Worm (Caenorhabditis elegans) whole organism, L1 larva: Measurements from ENCODE around the gene K10H10.7.

ENCODE experiments used
- C04F5.9 ChIP-seq: sonication (generic microtip); optimal IDR thresholded peaks from 2 replicates; lab custom pipeline; 2016; ENCODE audit warnings: missing genetic modification characterization, missing compliant biosample characterization
- C16A3.4 ChIP-seq: fragments of 150-350 bp; optimal IDR thresholded peaks from 2 replicates; lab custom pipeline; 2014; ENCODE audit warnings: missing biosample characterization, missing genetic modification characterization
- F16B12.6 ChIP-seq: fragments of 150-350 bp; optimal IDR thresholded peaks from 2 replicates; lab custom pipeline; 2014; ENCODE audit warnings: missing biosample characterization, missing genetic modification characterization
- Y116A8C.19 ChIP-seq: sonication (generic microtip); optimal IDR thresholded peaks from 2 replicates; lab custom pipeline; 2016; ENCODE audit warnings: missing compliant biosample characterization, missing genetic modification characterization, borderline replicate concordance
- alr-1 ChIP-seq: fragments of 200-800 bp; sonication (Bioruptor generic); optimal IDR thresholded peaks from 2 replicates; lab custom pipeline; 2018; ENCODE audit warnings: borderline replicate concordance, mild to moderate bottlenecking, missing genetic modification characterization, missing compliant biosample characterization
- blmp-1 ChIP-seq: fragments of 150-350 bp; optimal IDR thresholded peaks from 2 replicates; lab custom pipeline; 2014; ENCODE audit warnings: missing biosample characterization, missing genetic modification characterization
- ceh-8 ChIP-seq: fragments of 200-800 bp; sonication (Bioruptor generic); optimal IDR thresholded peaks from 2 replicates; lab custom pipeline; 2018; ENCODE audit warnings: mild to moderate bottlenecking, missing genetic modification characterization, moderate library complexity, missing compliant biosample characterization
- ceh-82 ChIP-seq, 3 experiments: fragments of 150-350 bp in 1 of 3; sonication (generic microtip) in 2 of 3; optimal IDR thresholded peaks; 2 replicates each; lab custom pipeline; 2014 to 2017; ENCODE audit warnings: missing biosample characterization in 3 of 3, missing genetic modification characterization in 3 of 3
- ces-1 ChIP-seq: fragments of 150-350 bp; optimal IDR thresholded peaks from 2 replicates; lab custom pipeline; 2014; ENCODE audit warnings: missing biosample characterization, missing genetic modification reagents, missing genetic modification characterization
- efl-1 ChIP-seq, 4 experiments: fragments of 150-350 bp; optimal IDR thresholded peaks in 3 of 4; peaks in 1 of 4; 1 replicate in 1 of 4; 2 replicates in 3 of 4; lab custom pipeline; 2014; ENCODE audit warnings: missing biosample characterization in 2 of 4, missing genetic modification characterization in 2 of 4, missing genetic modification reagents in 2 of 4
- efl-3 ChIP-seq: fragments of 200-800 bp; sonication (Bioruptor generic); optimal IDR thresholded peaks from 2 replicates; lab custom pipeline; 2018; ENCODE audit warnings: mild to moderate bottlenecking, missing genetic modification characterization, missing compliant biosample characterization
- elt-3 ChIP-seq, 6 experiments: fragments of 150-350 bp in 1 of 6; sonication (generic microtip); optimal IDR thresholded peaks; 2 replicates each; lab custom pipeline; 2017 to 2018; ENCODE audit warnings: missing biosample characterization in 6 of 6, missing genetic modification characterization in 6 of 6, inconsistent platforms in 1 of 6
- ets-5 ChIP-seq: fragments of 200-800 bp; sonication (Bioruptor generic); IDR thresholded peaks from 2 replicates; pipeline ENCODE4 v1.3.6; 2022; ENCODE audit warnings: missing genetic modification characterization, missing compliant biosample characterization
- fkh-4 ChIP-seq: sonication (generic microtip); optimal IDR thresholded peaks from 2 replicates; lab custom pipeline; 2016; ENCODE audit warnings: missing compliant biosample characterization, missing genetic modification characterization, borderline replicate concordance
- fkh-8 ChIP-seq: sonication (generic microtip); optimal IDR thresholded peaks from 2 replicates; lab custom pipeline; 2016; ENCODE audit warnings: mild to moderate bottlenecking, missing genetic modification characterization, missing compliant biosample characterization
- fos-1 ChIP-seq: fragments of 150-350 bp; optimal IDR thresholded peaks from 2 replicates; lab custom pipeline; 2014; ENCODE audit warnings: missing biosample characterization, missing genetic modification characterization
- grh-1 ChIP-seq: fragments of 200-800 bp; sonication (Bioruptor generic); IDR thresholded peaks from 2 replicates; pipeline ENCODE4 v1.3.6; 2022; ENCODE audit warnings: missing genetic modification reagents, missing genetic modification characterization, missing compliant biosample characterization
- hlh-4 ChIP-seq: sonication (generic microtip); optimal IDR thresholded peaks from 2 replicates; lab custom pipeline; 2016; ENCODE audit warnings: mild to moderate bottlenecking, missing genetic modification characterization, missing compliant biosample characterization
- jun-1 ChIP-seq: fragments of 150-350 bp; optimal IDR thresholded peaks from 2 replicates; lab custom pipeline; 2014; ENCODE audit warnings: missing biosample characterization, missing genetic modification reagents, missing genetic modification characterization
- lin-13 ChIP-seq: fragments of 150-350 bp; optimal IDR thresholded peaks from 2 replicates; lab custom pipeline; 2014; ENCODE audit warnings: missing biosample characterization, missing genetic modification reagents, missing genetic modification characterization
- lin-14 ChIP-seq: fragments of 200-800 bp; sonication (Bioruptor generic); optimal IDR thresholded peaks from 2 replicates; lab custom pipeline; 2018; ENCODE audit warnings: mild to moderate bottlenecking, missing genetic modification characterization, moderate library complexity, missing compliant biosample characterization
- lin-35 ChIP-seq, 2 experiments: fragments of 150-350 bp; optimal IDR thresholded peaks; 2 replicates each; lab custom pipeline; 2014; ENCODE audit warnings: missing biosample characterization in 2 of 2, missing genetic modification characterization in 2 of 2, missing genetic modification reagents in 2 of 2
- mab-9 ChIP-seq: fragments of 200-800 bp; sonication (Bioruptor generic); IDR thresholded peaks from 2 replicates; pipeline ENCODE4 v1.3.6; 2022; ENCODE audit warnings: missing genetic modification reagents, missing genetic modification characterization, missing compliant biosample characterization
- nhr-11 ChIP-seq: fragments of 150-350 bp; optimal IDR thresholded peaks from 2 replicates; lab custom pipeline; 2014; ENCODE audit warnings: missing biosample characterization, missing genetic modification characterization
- nhr-12 ChIP-seq: sonication (generic microtip); optimal IDR thresholded peaks from 2 replicates; lab custom pipeline; 2017; ENCODE audit warnings: missing biosample characterization, missing genetic modification characterization
- nhr-19 ChIP-seq: fragments of 200-800 bp; sonication (Bioruptor generic); conservative IDR thresholded peaks from 2 replicates; pipeline ENCODE4 v1.3.6; 2022; ENCODE audit warnings: missing genetic modification characterization, missing compliant biosample characterization
- nhr-20 ChIP-seq: sonication (generic microtip); optimal IDR thresholded peaks from 2 replicates; lab custom pipeline; 2016; ENCODE audit warnings: mild to moderate bottlenecking, missing genetic modification characterization, missing compliant biosample characterization
- nhr-47 ChIP-seq: sonication (generic microtip); optimal IDR thresholded peaks from 2 replicates; lab custom pipeline; 2016; ENCODE audit warnings: mild to moderate bottlenecking, missing genetic modification characterization, moderate library complexity, missing compliant biosample characterization
- nhr-71 ChIP-seq: sonication (generic microtip); optimal IDR thresholded peaks from 2 replicates; lab custom pipeline; 2016; ENCODE audit warnings: mild to moderate bottlenecking, missing genetic modification characterization, moderate library complexity, missing compliant biosample characterization
- nhr-90 ChIP-seq: sonication (generic microtip); optimal IDR thresholded peaks from 2 replicates; lab custom pipeline; 2016; ENCODE audit warnings: mild to moderate bottlenecking, missing genetic modification characterization, missing compliant biosample characterization; ENCODE audit not compliant: poor library complexity
- pag-3 ChIP-seq: sonication (generic microtip); optimal IDR thresholded peaks from 2 replicates; lab custom pipeline; 2017; ENCODE audit warnings: missing genetic modification characterization, mild to moderate bottlenecking, missing compliant biosample characterization, antibody characterized with exemption, borderline replicate concordance; ENCODE audit not compliant: insufficient read depth
- pqm-1 ChIP-seq: sonication (generic microtip); optimal IDR thresholded peaks from 3 replicates; lab custom pipeline; 2017; ENCODE audit warnings: missing biosample characterization, missing genetic modification characterization
- rnt-1 ChIP-seq: sonication (generic microtip); optimal IDR thresholded peaks from 2 replicates; lab custom pipeline; 2016; ENCODE audit warnings: mild to moderate bottlenecking, missing genetic modification characterization, moderate library complexity, missing compliant biosample characterization
- skn-1 ChIP-seq: fragments of 150-350 bp; optimal IDR thresholded peaks from 2 replicates; lab custom pipeline; 2014; ENCODE audit warnings: missing biosample characterization, missing genetic modification characterization
- snu-23 ChIP-seq: sonication (generic microtip); optimal IDR thresholded peaks from 2 replicates; lab custom pipeline; 2016; ENCODE audit warnings: missing genetic modification characterization, missing compliant biosample characterization
- sox-4 ChIP-seq: sonication (generic microtip); optimal IDR thresholded peaks from 2 replicates; lab custom pipeline; 2016; ENCODE audit warnings: missing genetic modification characterization, missing compliant biosample characterization
- swsn-7 ChIP-seq: sonication (generic microtip); optimal IDR thresholded peaks from 2 replicates; lab custom pipeline; 2016; ENCODE audit warnings: missing genetic modification characterization, missing compliant biosample characterization
- tbx-2 ChIP-seq: sonication (generic microtip); optimal IDR thresholded peaks from 2 replicates; lab custom pipeline; 2016; ENCODE audit warnings: missing genetic modification characterization, missing compliant biosample characterization
- unc-30 ChIP-seq: sonication (generic microtip); optimal IDR thresholded peaks from 2 replicates; lab custom pipeline; 2017; ENCODE audit warnings: missing biosample characterization, missing genetic modification characterization
- unc-86 ChIP-seq: sonication (generic microtip); optimal IDR thresholded peaks from 2 replicates; lab custom pipeline; 2016; ENCODE audit warnings: missing genetic modification characterization, missing compliant biosample characterization
- unc-98 ChIP-seq: fragments of 200-800 bp; sonication (Bioruptor generic); IDR thresholded peaks from 2 replicates; pipeline ENCODE4 v1.3.6; 2022; ENCODE audit warnings: missing genetic modification characterization, missing compliant biosample characterization
- vab-15 ChIP-seq: sonication (generic microtip); optimal IDR thresholded peaks from 2 replicates; lab custom pipeline; 2017; ENCODE audit warnings: missing genotype, mild to moderate bottlenecking, missing genetic modification characterization, missing compliant biosample characterization
- xbp-1 ChIP-seq: sonication (generic microtip); optimal IDR thresholded peaks from 2 replicates; lab custom pipeline; 2016; ENCODE audit warnings: missing genetic modification characterization, missing compliant biosample characterization
- zag-1 ChIP-seq: fragments of 150-350 bp; optimal IDR thresholded peaks from 2 replicates; lab custom pipeline; 2014; ENCODE audit warnings: missing biosample characterization, missing genetic modification characterization

The K10H10.7 gene

ce11 chrII:14537728-14538127 is 30.3 kb upstream of the K10H10.7 start, which contains the start of the genes clec-147 and C04H5.7:
TSS of gene clec-147 (minus strand) at chrII:14537828.
TSS of gene C04H5.7 (plus strand) at chrII:14537946.
- TF ChIP-seq nhr-19 (GFP tag; lab: Robert Waterston, UW) (no peak), efl-1 (optimal IDR thresholded peaks at IDR 0.05; lab: Kevin White, UChicago) (no peak), efl-1 (GFP tag; optimal IDR thresholded peaks at IDR 0.05 in 1 of 2; lab: Kevin White, UChicago) (peak in 1 of 2 experiments; percentile 51), nhr-47 (tag; lab: Kevin White, UChicago) (no peak), fkh-4 (tag; lab: Kevin White, UChicago) (no peak)

ce11 chrII:14534000-14534399 is 26.5 kb upstream of the K10H10.7 start, which contains the start of gene C04H5.1:
TSS of gene C04H5.1 (plus strand) at chrII:14534300.
- no peak for TF ChIP-seq nhr-11 (tag; lab: Kevin White, UChicago)
- no peak for TF ChIP-seq pqm-1 (tag; lab: Kevin White, UChicago)
- TF ChIP-seq pag-3 (tag; lab: Kevin White, UChicago), result no peak
- no peak for TF ChIP-seq ets-5 (GFP tag; lab: Robert Waterston, UW)
- no peak for TF ChIP-seq xbp-1
- TF ChIP-seq Y116A8C.19 (tag; lab: Kevin White, UChicago), result no peak
- no peak for TF ChIP-seq unc-30 (tag; lab: Kevin White, UChicago)
- no peak for TF ChIP-seq efl-3
- no peak for TF ChIP-seq lin-13 (GFP tag; lab: Kevin White, UChicago)
- no peak for TF ChIP-seq nhr-20 (tag; lab: Kevin White, UChicago)
- no peak for TF ChIP-seq nhr-71
- no peak for TF ChIP-seq snu-23
- TF ChIP-seq tbx-2 (tag; lab: Kevin White, UChicago), result no peak
- TF ChIP-seq nhr-12 (tag; lab: Kevin White, UChicago), result no peak

ce11 chrII:14528233-14528802 is 20.9 kb upstream of the K10H10.7 start, which contains the start of the genes F57C2.5 and spat-1:
TSS of gene F57C2.5 (minus strand) at chrII:14528239.
TSS of gene spat-1 (plus strand) at chrII:14528752.
- TF ChIP-seq ceh-82 (tag; optimal IDR thresholded peaks at IDR 0.05; lab: Kevin White, UChicago) (peak in 1 of 3 experiments; percentile 51), zag-1 (no peak), C16A3.4 (tag; lab: Kevin White, UChicago) (peak; percentile 88), elt-3 (tag; optimal IDR thresholded peaks at IDR 0.05; lab: Kevin White, UChicago) (peak in 1 of 6 experiments; percentile 38), hlh-4 (tag; lab: Kevin White, UChicago) (no peak), skn-1 (peak; percentile 30), unc-98 (peak; percentile 21; the same call in 1 of the 2 replicates), alr-1 (tag; lab: Kevin White, UChicago) (no peak), ces-1 (GFP tag; lab: Kevin White, UChicago) (no peak), lin-13 (GFP tag; lab: Kevin White, UChicago) (peak; percentile 61), nhr-71 (peak; percentile 86), unc-86 (tag; lab: Kevin White, UChicago) (peak; percentile 40), sox-4 (peak; percentile 68), grh-1 (GFP tag; lab: Robert Waterston, UW) (no peak), nhr-12 (tag; lab: Kevin White, UChicago) (no peak), F16B12.6 (tag; lab: Kevin White, UChicago) (peak; percentile 84), nhr-20 (tag; lab: Kevin White, UChicago) (peak; percentile 81), lin-14 (GFP tag; lab: Kevin White, UChicago) (no peak), fkh-8 (tag; lab: Kevin White, UChicago) (peak; percentile 88), jun-1 (tag; lab: Kevin White, UChicago) (no peak), nhr-19 (GFP tag; lab: Robert Waterston, UW) (peak; percentile 69), mab-9 (GFP tag; lab: Robert Waterston, UW) (no peak), nhr-47 (tag; lab: Kevin White, UChicago) (peak; percentile 75), nhr-90 (tag; lab: Kevin White, UChicago) (peak; percentile 62), ceh-8 (GFP tag; lab: Kevin White, UChicago) (no peak), rnt-1 (tag; lab: Kevin White, UChicago) (no peak), swsn-7 (tag; lab: Kevin White, UChicago) (peak; percentile 62), lin-35 (GFP tag; optimal IDR thresholded peaks at IDR 0.05; lab: Kevin White, UChicago) (peak; percentile 60 to 79), efl-1 (optimal IDR thresholded peaks at IDR 0.05; lab: Kevin White, UChicago) (peak; percentile 73), efl-1 (GFP tag; optimal IDR thresholded peaks at IDR 0.05 in 1 of 2; lab: Kevin White, UChicago) (peak; percentile 57 to 93), Y116A8C.19 (tag; lab: Kevin White, UChicago) (no peak), vab-15 (tag; lab: Kevin White, UChicago) (peak; percentile 89), tbx-2 (tag; lab: Kevin White, UChicago) (peak; percentile 71), efl-3 (no peak), C04F5.9 (tag; lab: Kevin White, UChicago) (peak; percentile 54), fos-1 (tag; lab: Kevin White, UChicago) (peak; percentile 54), fkh-4 (tag; lab: Kevin White, UChicago) (peak; percentile 59), blmp-1 (tag; lab: Kevin White, UChicago) (peak; percentile 49)
